Worm (Caenorhabditis elegans): ENCODE measurements around the gene srz-97.

DNA sequence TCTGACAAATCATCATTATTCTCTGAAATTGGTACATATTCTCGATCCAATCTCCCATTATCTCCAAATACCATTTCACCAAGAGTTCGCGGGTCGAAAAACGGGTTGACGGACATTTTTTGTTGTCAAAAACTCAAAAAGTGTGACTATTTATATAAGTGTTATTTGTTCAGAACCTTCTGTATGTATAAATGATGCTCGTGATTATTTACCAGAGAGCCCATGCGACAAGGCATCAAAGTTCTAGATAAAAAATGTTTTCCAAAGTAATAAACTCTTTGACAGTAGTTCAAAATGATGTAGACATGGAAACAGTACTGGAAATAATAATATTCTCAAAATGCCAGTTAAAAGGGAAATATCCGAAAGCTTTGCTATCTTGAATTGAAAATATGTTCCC is 5.4 kb downstream of the srz-97 start:
- no peak for TF ChIP-seq R02D3.7 (tag; optimal IDR thresholded peaks at IDR 0.05)
- no peak for TF ChIP-seq elt-2 (tag; optimal IDR thresholded peaks at IDR 0.05)
- no peak for TF ChIP-seq ztf-4 (tag; optimal IDR thresholded peaks at IDR 0.05)
- no peak for TF ChIP-seq egl-27 (tag; optimal IDR thresholded peaks at IDR 0.05)
- TF ChIP-seq nhr-11 (tag; optimal IDR thresholded peaks at IDR 0.05): no peak
